Worm (Caenorhabditis elegans) whole organism, L4 larva: ENCODE data around the gene mnm-2.

Source experiments
- D1046.2 ChIP-seq: fragments of 200-800 bp; sonication (Bioruptor generic); IDR thresholded peaks from 2 replicates; pipeline ENCODE4 v1.3.6; 2022; ENCODE audit warnings: missing genetic modification characterization, missing compliant biosample characterization
- F10B5.3 ChIP-seq: sonication (generic microtip); optimal IDR thresholded peaks from 2 replicates; lab custom pipeline; 2016; ENCODE audit warnings: mild to moderate bottlenecking, missing genetic modification characterization, missing compliant biosample characterization
- F26F4.8 ChIP-seq: fragments of 200-800 bp; sonication (Bioruptor generic); conservative IDR thresholded peaks from 2 replicates; pipeline ENCODE4 v1.3.6; 2022; ENCODE audit warnings: missing genetic modification characterization, missing compliant biosample characterization
- F49E8.2 ChIP-seq: sonication (generic microtip); optimal IDR thresholded peaks from 2 replicates; lab custom pipeline; 2016; ENCODE audit warnings: missing compliant biosample characterization, mild to moderate bottlenecking, missing genetic modification characterization, borderline replicate concordance
- T20F7.1 ChIP-seq: fragments of 200-800 bp; sonication (Bioruptor generic); optimal IDR thresholded peaks from 2 replicates; lab custom pipeline; 2018; ENCODE audit warnings: mild to moderate bottlenecking, missing genetic modification characterization, missing compliant biosample characterization
- aha-1 ChIP-seq: fragments of 150-350 bp; peaks from one replicate; lab custom pipeline; 2014; ENCODE audit warnings: missing biosample characterization, missing genetic modification characterization
- aly-2 ChIP-seq: sonication (generic microtip); optimal IDR thresholded peaks from 2 replicates; lab custom pipeline; 2018; ENCODE audit warnings: missing biosample characterization, missing genetic modification characterization
- arid-1 ChIP-seq: fragments of 200-800 bp; sonication (Bioruptor generic); conservative IDR thresholded peaks from 2 replicates; pipeline ENCODE4 v1.3.6; 2022; ENCODE audit warnings: missing genetic modification reagents, missing genetic modification characterization, missing compliant biosample characterization
- ceh-82 ChIP-seq: sonication (generic microtip); optimal IDR thresholded peaks from 2 replicates; lab custom pipeline; 2017; ENCODE audit warnings: missing biosample characterization, missing genetic modification characterization
- ces-1 ChIP-seq: fragments of 150-350 bp; sonication (generic microtip); optimal IDR thresholded peaks from 4 replicates; lab custom pipeline; 2014; ENCODE audit warnings: missing biosample characterization, missing genetic modification reagents, missing genetic modification characterization
- ctbp-1 ChIP-seq: fragments of 200-800 bp; sonication (Bioruptor generic); IDR thresholded peaks from 2 replicates; pipeline ENCODE4 v1.3.6; 2022; ENCODE audit warnings: missing genetic modification reagents, missing genetic modification characterization, missing compliant biosample characterization
- daf-16 ChIP-seq, 3 experiments: sonication (generic microtip); optimal IDR thresholded peaks; 2 replicates each; lab custom pipeline; 2016 to 2017; ENCODE audit warnings: missing genetic modification characterization in 3 of 3, missing genetic modification reagents in 3 of 3, mild to moderate bottlenecking in 2 of 3, missing compliant biosample characterization in 2 of 3, missing biosample characterization in 1 of 3, moderate library complexity in 1 of 3
- daf-8 ChIP-seq: fragments of 200-800 bp; sonication (Bioruptor generic); IDR thresholded peaks from 2 replicates; pipeline ENCODE4 v1.3.6; 2022; ENCODE audit warnings: missing genetic modification characterization, missing compliant biosample characterization
- dve-1 ChIP-seq: sonication (generic microtip); optimal IDR thresholded peaks from 2 replicates; lab custom pipeline; 2017; ENCODE audit warnings: antibody characterized with exemption, mild to moderate bottlenecking, missing genetic modification characterization, missing compliant biosample characterization; ENCODE audit not compliant: insufficient read depth
- fos-1 ChIP-seq: fragments of 150-350 bp; optimal IDR thresholded peaks from 2 replicates; lab custom pipeline; 2014; ENCODE audit warnings: missing biosample characterization, missing genetic modification characterization
- hlh-11 ChIP-seq: fragments of 200-800 bp; sonication (Bioruptor generic); optimal IDR thresholded peaks from 2 replicates; lab custom pipeline; 2018; ENCODE audit warnings: mild to moderate bottlenecking, missing genetic modification characterization, missing compliant biosample characterization
- lin-1 ChIP-seq: fragments of 200-800 bp; sonication (Bioruptor generic); IDR thresholded peaks from 2 replicates; pipeline ENCODE4 v1.3.6; 2022; ENCODE audit warnings: missing genetic modification reagents, missing genetic modification characterization, missing compliant biosample characterization
- lin-29 ChIP-seq: fragments of 200-800 bp; sonication (Bioruptor generic); IDR thresholded peaks from 2 replicates; pipeline ENCODE4 v1.3.6; 2022; ENCODE audit warnings: missing genetic modification reagents, missing genetic modification characterization, missing compliant biosample characterization
- lin-39 ChIP-seq: fragments of 150-350 bp; optimal IDR thresholded peaks from 2 replicates; lab custom pipeline; 2014; ENCODE audit warnings: missing biosample characterization, missing genetic modification reagents, missing genetic modification characterization
- lsy-2 ChIP-seq, 2 experiments: fragments of 150-350 bp in 1 of 2; sonication (generic microtip) in 1 of 2; optimal IDR thresholded peaks; 2 replicates each; lab custom pipeline; 2014 to 2017; ENCODE audit warnings: missing biosample characterization in 2 of 2, missing genetic modification characterization in 2 of 2
- mdl-1 ChIP-seq, 2 experiments: fragments of 150-350 bp in 1 of 2; sonication (generic microtip) in 1 of 2; optimal IDR thresholded peaks; 2 replicates each; lab custom pipeline; 2014 to 2017; ENCODE audit warnings: missing biosample characterization in 2 of 2, missing genetic modification characterization in 2 of 2
- mdt-29 ChIP-seq: fragments of 200-800 bp; sonication (Bioruptor generic); IDR thresholded peaks from 2 replicates; pipeline ENCODE4 v1.3.6; 2022; ENCODE audit warnings: missing genetic modification reagents, missing genetic modification characterization, missing compliant biosample characterization
- nhr-102 ChIP-seq: sonication (generic microtip); optimal IDR thresholded peaks from 2 replicates; lab custom pipeline; 2016; ENCODE audit warnings: mild to moderate bottlenecking, missing genetic modification characterization, moderate library complexity, missing compliant biosample characterization
- nhr-237 ChIP-seq: sonication (generic microtip); optimal IDR thresholded peaks from 2 replicates; lab custom pipeline; 2017; ENCODE audit warnings: missing biosample characterization, missing genetic modification characterization
- nhr-28 ChIP-seq: fragments of 150-350 bp; optimal IDR thresholded peaks from 2 replicates; lab custom pipeline; 2014; ENCODE audit warnings: missing biosample characterization, missing genetic modification characterization
- nhr-48 ChIP-seq: sonication (generic microtip); optimal IDR thresholded peaks from 2 replicates; lab custom pipeline; 2016; ENCODE audit warnings: mild to moderate bottlenecking, missing genetic modification characterization, missing compliant biosample characterization
- nhr-77 ChIP-seq: fragments of 150-350 bp; optimal IDR thresholded peaks from 2 replicates; lab custom pipeline; 2014; ENCODE audit warnings: missing biosample characterization, missing genetic modification characterization
- pha-4 ChIP-seq, 2 experiments: fragments of 150-350 bp in 1 of 2; fragments of 200-800 bp in 1 of 2; sonication (Bioruptor generic) in 1 of 2; IDR thresholded peaks in 1 of 2; optimal IDR thresholded peaks in 1 of 2; 2 replicates each; pipeline versions ENCODE4 v1.3.6 to Lab custom; 2014 to 2022; ENCODE audit warnings: missing genetic modification characterization in 2 of 2, missing genetic modification reagents in 2 of 2, missing biosample characterization in 1 of 2, missing compliant biosample characterization in 1 of 2
- php-3 ChIP-seq: fragments of 200-800 bp; sonication (Bioruptor generic); IDR thresholded peaks from 2 replicates; pipeline ENCODE4 v1.3.6; 2022; ENCODE audit warnings: missing genetic modification reagents, missing genetic modification characterization, missing compliant biosample characterization
- saeg-2 ChIP-seq: fragments of 200-800 bp; sonication (Bioruptor generic); IDR thresholded peaks from 2 replicates; pipeline ENCODE4 v1.3.6; 2022; ENCODE audit warnings: missing genetic modification reagents, missing genetic modification characterization, missing compliant biosample characterization
- snpc-4 ChIP-seq: fragments of 150-350 bp; optimal IDR thresholded peaks from 2 replicates; lab custom pipeline; 2014; ENCODE audit warnings: missing biosample characterization, missing genetic modification characterization
- spr-3 ChIP-seq: fragments of 200-800 bp; sonication (Bioruptor generic); optimal IDR thresholded peaks from 2 replicates; lab custom pipeline; 2018; ENCODE audit warnings: mild to moderate bottlenecking, missing genetic modification characterization, missing compliant biosample characterization
- tra-1 ChIP-seq: fragments of 200-800 bp; sonication (Bioruptor generic); IDR thresholded peaks from 2 replicates; pipeline ENCODE4 v1.3.6; 2022; ENCODE audit warnings: missing genetic modification reagents, missing genetic modification characterization, missing compliant biosample characterization
- unc-39 ChIP-seq: sonication (generic microtip); optimal IDR thresholded peaks from 2 replicates; lab custom pipeline; 2017; ENCODE audit warnings: missing biosample characterization, missing genetic modification characterization
- vab-7 ChIP-seq: fragments of 200-800 bp; sonication (Bioruptor generic); IDR thresholded peaks from 2 replicates; pipeline ENCODE4 v1.3.6; 2022; ENCODE audit warnings: missing genetic modification reagents, missing genetic modification characterization, missing compliant biosample characterization
- zip-2 ChIP-seq: fragments of 150-350 bp; optimal IDR thresholded peaks from 2 replicates; lab custom pipeline; 2014; ENCODE audit warnings: missing biosample characterization, missing genetic modification characterization
- ztf-11 ChIP-seq: fragments of 150-350 bp; optimal IDR thresholded peaks from 2 replicates; lab custom pipeline; 2014; ENCODE audit warnings: missing biosample characterization, missing genetic modification characterization

Gene mnm-2

ce11 chrX:7378608-7379007 is 46.1 kb downstream of the mnm-2 start (continued):
- peak; percentile 49; the same call in 1 of the 2 replicates for TF ChIP-seq pha-4 (GFP tag; IDR thresholded peaks at IDR 0.05; lab: Robert Waterston, UW)
- TF ChIP-seq pha-4 (tag; optimal IDR thresholded peaks at IDR 0.05; lab: Kevin White, UChicago) = no peak
- TF ChIP-seq F49E8.2 (tag; lab: Kevin White, UChicago) = peak; percentile 9
- no peak for TF ChIP-seq lsy-2 (tag; optimal IDR thresholded peaks at IDR 0.05; lab: Kevin White, UChicago)
- TF ChIP-seq lin-29 (GFP tag; lab: Robert Waterston, UW) = no peak
- TF ChIP-seq spr-3 = no peak
- TF ChIP-seq D1046.2 (GFP tag; lab: Robert Waterston, UW) = no peak
- TF ChIP-seq nhr-28 (tag; lab: Kevin White, UChicago) = no peak
- no peak for TF ChIP-seq F10B5.3 (tag; lab: Kevin White, UChicago)
- no peak for TF ChIP-seq nhr-237
- TF ChIP-seq unc-39 (tag; lab: Kevin White, UChicago) = no peak
- no peak for TF ChIP-seq T20F7.1
- TF ChIP-seq fos-1 (tag; lab: Kevin White, UChicago) = no peak
- 0 out of 2 replicates have a peak, but pooled peaks have one; percentile 37 for TF ChIP-seq lin-1 (GFP tag; lab: Robert Waterston, UW)
- TF ChIP-seq tra-1 (GFP tag; lab: Robert Waterston, UW) = 0 out of 2 replicates have a peak, but pooled peaks have one; percentile 22
- TF ChIP-seq daf-16 (GFP tag; optimal IDR thresholded peaks at IDR 0.05; lab: Kevin White, UChicago) = peak in 1 of 2 experiments; percentile 74
- TF ChIP-seq daf-16 (tag; optimal IDR thresholded peaks at IDR 0.05; lab: Kevin White, UChicago) = no peak
- TF ChIP-seq aha-1 (tag; lab: Kevin White, UChicago) = peak; percentile 94
- TF ChIP-seq daf-8 (GFP tag; lab: Robert Waterston, UW) = no peak
- TF ChIP-seq lin-39 (tag; lab: Kevin White, UChicago) = no peak
- TF ChIP-seq mdl-1 (tag; optimal IDR thresholded peaks at IDR 0.05; lab: Kevin White, UChicago) = no peak
- TF ChIP-seq nhr-102 (tag; lab: Kevin White, UChicago) = no peak
- TF ChIP-seq php-3 (GFP tag; lab: Robert Waterston, UW) = no peak
- TF ChIP-seq aly-2 (tag; lab: Kevin White, UChicago) = no peak
- no peak for TF ChIP-seq ceh-82
- TF ChIP-seq nhr-48 (tag; lab: Kevin White, UChicago) = no peak
- peak; percentile 44; the same call in 1 of the 2 replicates for TF ChIP-seq vab-7
- no peak for TF ChIP-seq ztf-11 (tag; lab: Kevin White, UChicago)
- 0 out of 2 replicates have a peak, but pooled peaks have one; percentile 69 for TF ChIP-seq F26F4.8 (GFP tag; lab: Robert Waterston, UW)
- no peak for TF ChIP-seq saeg-2 (GFP tag; lab: Robert Waterston, UW)
- TF ChIP-seq snpc-4 (tag; lab: Kevin White, UChicago) = no peak
- peak; percentile 50; the same call in 1 of the 2 replicates for TF ChIP-seq ctbp-1 (GFP tag; lab: Robert Waterston, UW)
- TF ChIP-seq zip-2 (tag; lab: Kevin White, UChicago) = no peak
- TF ChIP-seq nhr-77 = no peak
- peak; percentile 53; the same call in 1 of the 2 replicates for TF ChIP-seq arid-1

ce11 chrX:7376941-7377340 is 47.8 kb downstream of the mnm-2 start, which contains the start of gene npr-8:
Gene npr-8 (plus strand): TSS chrX:7377302.
- TF ChIP-seq dve-1 (tag; lab: Kevin White, UChicago) = no peak
- peak; percentile 53 for TF ChIP-seq ces-1 (GFP tag; lab: Kevin White, UChicago)
- no peak for TF ChIP-seq mdl-1 (tag; optimal IDR thresholded peaks at IDR 0.05; lab: Kevin White, UChicago)
- no peak for TF ChIP-seq arid-1
- no peak for TF ChIP-seq hlh-11 (tag; lab: Kevin White, UChicago)
- TF ChIP-seq mdt-29 (GFP tag; lab: Robert Waterston, UW) = no peak
- TF ChIP-seq aly-2 (tag; lab: Kevin White, UChicago) = no peak
